Fruit fly (Drosophila melanogaster): ENCODE measurements around the gene CG32344.

CG32344 gene

dm6 chr3L:340569-340968 lies 16.0 kb upstream of the CG32344 start:
- no peak for TF ChIP-seq CG17801 (GFP tag; optimal IDR thresholded peaks at IDR 0.05; ENCODE audit: partially characterized antibody)

dm6 chr3L:340124-340523 lies 15.6 kb upstream of the CG32344 start:
- no peak for TF ChIP-seq CG17801 (GFP tag; optimal IDR thresholded peaks at IDR 0.05; ENCODE audit: partially characterized antibody)

- TF ChIP-seq CG17801 (GFP tag; optimal IDR thresholded peaks at IDR 0.05; ENCODE audit: partially characterized antibody), result no peak
Observed at dm6 chr3L:339072-339471, 14.6 kb upstream of the CG32344 start.

dm6 chr3L:338116-338515 lies 13.6 kb upstream of the CG32344 start:
- no peak for TF ChIP-seq CG17801 (GFP tag; optimal IDR thresholded peaks at IDR 0.05; ENCODE audit: partially characterized antibody)

dm6 chr3L:337148-337547 lies 12.6 kb upstream of the CG32344 start:
- TF ChIP-seq CG17801 (GFP tag; optimal IDR thresholded peaks at IDR 0.05; ENCODE audit: partially characterized antibody), result no peak

- no peak for TF ChIP-seq CG17801 (GFP tag; optimal IDR thresholded peaks at IDR 0.05; ENCODE audit: partially characterized antibody)
Observed at dm6 chr3L:331842-332802, 7.6 kb upstream of the CG32344 start, which contains the start of gene mthl9. Gene mthl9 (minus strand): TSS chr3L:332309.

dm6 chr3L:329153-329698 lies 4.7 kb upstream of the CG32344 start:
- no peak for TF ChIP-seq CG17801 (GFP tag; optimal IDR thresholded peaks at IDR 0.05; ENCODE audit: partially characterized antibody)

dm6 chr3L:327833-328232 lies 3.3 kb upstream of the CG32344 start, which contains the start of the genes Atac3 and Ptpmeg:
Gene Atac3 (minus strand): TSS chr3L:327992.
Gene Ptpmeg (plus strand): TSS chr3L:328097.
- TF ChIP-seq CG17801 (GFP tag; optimal IDR thresholded peaks at IDR 0.05; ENCODE audit: partially characterized antibody), result no peak

- TF ChIP-seq CG17801 (GFP tag; optimal IDR thresholded peaks at IDR 0.05; ENCODE audit: partially characterized antibody), result no peak
Observed at dm6 chr3L:321495-321894, 3.0 kb downstream of the CG32344 start.

- TF ChIP-seq CG17801 (GFP tag; optimal IDR thresholded peaks at IDR 0.05; ENCODE audit: partially characterized antibody), result no peak
Observed at dm6 chr3L:320798-321197, 3.7 kb downstream of the CG32344 start.

dm6 chr3L:320010-320337 lies 4.5 kb downstream of the CG32344 start:
- no peak for TF ChIP-seq CG17801 (GFP tag; optimal IDR thresholded peaks at IDR 0.05; ENCODE audit: partially characterized antibody)

dm6 chr3L:319145-320009 lies 5.1 kb downstream of the CG32344 start, which contains the start of gene fwd:
Gene fwd (minus strand): TSS chr3L:319884.
- peak; percentile 70 for TF ChIP-seq CG17801 (GFP tag; optimal IDR thresholded peaks at IDR 0.05; ENCODE audit: partially characterized antibody)

- TF ChIP-seq CG17801 (GFP tag; optimal IDR thresholded peaks at IDR 0.05; ENCODE audit: partially characterized antibody), result no peak
Observed at dm6 chr3L:316784-317183, 7.7 kb downstream of the CG32344 start, which contains the start of gene ddbt. Gene ddbt (plus strand): TSS chr3L:317084.

dm6 chr3L:315140-315539 lies 9.4 kb downstream of the CG32344 start:
- no peak for TF ChIP-seq CG17801 (GFP tag; optimal IDR thresholded peaks at IDR 0.05; ENCODE audit: partially characterized antibody)

dm6 chr3L:312323-312722 lies 12.2 kb downstream of the CG32344 start:
- TF ChIP-seq CG17801 (GFP tag; optimal IDR thresholded peaks at IDR 0.05; ENCODE audit: partially characterized antibody), result no peak
